Worm (Caenorhabditis elegans) whole organism, late embryonic: ENCODE results near the gene K08H2.4.

Experiments
- K02D7.2 ChIP-seq: sonication (generic microtip); optimal IDR thresholded peaks from 2 replicates; lab custom pipeline; 2017; ENCODE audit warnings: mild to moderate bottlenecking, missing genetic modification characterization, missing compliant biosample characterization
- K09A11.1 ChIP-seq: sonication (generic microtip); optimal IDR thresholded peaks from 2 replicates; lab custom pipeline; 2017; ENCODE audit warnings: antibody characterized with exemption, mild to moderate bottlenecking, missing genetic modification characterization, missing compliant biosample characterization; ENCODE audit not compliant: insufficient read depth
- ceh-19 ChIP-seq: fragments of 200-800 bp; sonication (Bioruptor generic); optimal IDR thresholded peaks from 2 replicates; lab custom pipeline; 2018; ENCODE audit warnings: mild to moderate bottlenecking, missing genetic modification characterization, missing compliant biosample characterization
- ceh-2 ChIP-seq: sonication (generic microtip); optimal IDR thresholded peaks from 2 replicates; lab custom pipeline; 2016; ENCODE audit warnings: missing genotype, missing genetic modification characterization, missing compliant biosample characterization
- dmd-4 ChIP-seq: sonication (generic microtip); optimal IDR thresholded peaks from 2 replicates; lab custom pipeline; 2016; ENCODE audit warnings: borderline replicate concordance, missing genetic modification characterization, missing compliant biosample characterization
- fkh-10 ChIP-seq: fragments of 150-350 bp; optimal IDR thresholded peaks from 2 replicates; lab custom pipeline; 2014; ENCODE audit warnings: missing biosample characterization, missing genetic modification reagents, missing genetic modification characterization
- nhr-11 ChIP-seq: fragments of 150-350 bp; optimal IDR thresholded peaks from 2 replicates; lab custom pipeline; 2014; ENCODE audit warnings: missing biosample characterization, missing genetic modification characterization
- nhr-232 ChIP-seq: sonication (generic microtip); optimal IDR thresholded peaks from 2 replicates; lab custom pipeline; 2016; ENCODE audit warnings: missing genetic modification characterization, missing compliant biosample characterization
- pag-3 ChIP-seq: sonication (generic microtip); optimal IDR thresholded peaks from 2 replicates; lab custom pipeline; 2016; ENCODE audit warnings: missing compliant biosample characterization, missing genetic modification characterization, borderline replicate concordance
- pha-4 ChIP-seq: fragments of 150-350 bp; optimal IDR thresholded peaks from 2 replicates; lab custom pipeline; 2018; ENCODE audit warnings: missing biosample characterization, missing genetic modification reagents, missing genetic modification characterization
- pqm-1 ChIP-seq: sonication (generic microtip); optimal IDR thresholded peaks from 2 replicates; lab custom pipeline; 2016; ENCODE audit warnings: missing genetic modification characterization, missing compliant biosample characterization
- rnt-1 ChIP-seq: sonication (generic microtip); optimal IDR thresholded peaks from 2 replicates; lab custom pipeline; 2016; ENCODE audit warnings: missing genetic modification characterization, missing compliant biosample characterization
- sdc-2 ChIP-seq: sonication (generic microtip); optimal IDR thresholded peaks from 2 replicates; lab custom pipeline; 2016; ENCODE audit warnings: missing genotype, missing genetic modification characterization, missing compliant biosample characterization

ce11 chrX:13217940-13218339 lies 20.4 kb upstream of the K08H2.4 start:
- TF ChIP-seq pqm-1: no peak
- TF ChIP-seq ceh-19: no peak
- TF ChIP-seq rnt-1: no peak
- no peak for TF ChIP-seq pag-3
- TF ChIP-seq sdc-2 (tag; lab: Kevin White, UChicago): no peak
- no peak for TF ChIP-seq K09A11.1
- no peak for TF ChIP-seq pha-4 (tag; lab: Kevin White, UChicago)
- TF ChIP-seq ceh-2 (tag; lab: Kevin White, UChicago): no peak
- no peak for TF ChIP-seq nhr-11 (tag; lab: Kevin White, UChicago)
- TF ChIP-seq dmd-4 (tag; lab: Kevin White, UChicago): no peak
- TF ChIP-seq fkh-10 (GFP tag; lab: Kevin White, UChicago): no peak
- no peak for TF ChIP-seq nhr-232
- no peak for TF ChIP-seq K02D7.2 (tag; lab: Kevin White, UChicago)
